Fruit fly (Drosophila melanogaster): ENCODE data around the gene CG33109.

CG33109 gene

dm6 chr3R:14221484-14221883 lies at the start of gene CG33109:
Gene CG33109, minus strand, starts transcription at chr3R:14221584.
- TF ChIP-seq CG8478 (optimal IDR thresholded peaks at IDR 0.05) (no peak), CTCF (optimal IDR thresholded peaks at IDR 0.05) (no peak)

- no peak for TF ChIP-seq CTCF (optimal IDR thresholded peaks at IDR 0.05)
- TF ChIP-seq CG8478 (optimal IDR thresholded peaks at IDR 0.05) = no peak
These were observed 40.7 kb upstream of the CG33109 start, which contains the start of the genes CG14839 and CG14841 for dm6 chr3R:14262087-14262486. Gene CG14839, plus strand, starts transcription at chr3R:14262387. Gene CG14841, minus strand, starts transcription at chr3R:14262418.

dm6 chr3R:14261113-14261512 lies 39.7 kb upstream of the CG33109 start, which contains the start of gene CG14840:
Gene CG14840, minus strand, starts transcription at chr3R:14261213.
- TF ChIP-seq CG8478 (optimal IDR thresholded peaks at IDR 0.05) (no peak), CTCF (optimal IDR thresholded peaks at IDR 0.05) (no peak)

- no peak for TF ChIP-seq CG8478 (optimal IDR thresholded peaks at IDR 0.05)
- no peak for TF ChIP-seq CTCF (optimal IDR thresholded peaks at IDR 0.05)
These were observed 38.4 kb upstream of the CG33109 start, which contains the start of gene MetRS-m for dm6 chr3R:14259821-14260220. Gene MetRS-m, minus strand, starts transcription at chr3R:14259991.

dm6 chr3R:14255808-14256207 lies 34.4 kb upstream of the CG33109 start, which contains the start of gene CG43179:
Gene CG43179, plus strand, starts transcription at chr3R:14256108.
- TF ChIP-seq CG8478 (optimal IDR thresholded peaks at IDR 0.05) (no peak), CTCF (optimal IDR thresholded peaks at IDR 0.05) (no peak)

- no peak for TF ChIP-seq CTCF (optimal IDR thresholded peaks at IDR 0.05)
- no peak for TF ChIP-seq CG8478 (optimal IDR thresholded peaks at IDR 0.05)
These were observed 24.0 kb upstream of the CG33109 start, which contains the start of gene CG9616 for dm6 chr3R:14245371-14245770. Gene CG9616, minus strand, starts transcription at chr3R:14245471.

dm6 chr3R:14244577-14244976 lies 23.2 kb upstream of the CG33109 start, which contains the start of gene CG43291:
Gene CG43291, minus strand, starts transcription at chr3R:14244677.
- TF ChIP-seq CG8478 (optimal IDR thresholded peaks at IDR 0.05) (no peak), CTCF (optimal IDR thresholded peaks at IDR 0.05) (no peak)

- TF ChIP-seq CG8478 (optimal IDR thresholded peaks at IDR 0.05) = no peak
- no peak for TF ChIP-seq CTCF (optimal IDR thresholded peaks at IDR 0.05)
These were observed 7.7 kb upstream of the CG33109 start, which contains the start of gene CG9624 for dm6 chr3R:14229045-14229444. Gene CG9624, minus strand, starts transcription at chr3R:14229145.

dm6 chr3R:14226662-14227061 lies 5.3 kb upstream of the CG33109 start, which contains the start of gene CG9631:
Gene CG9631, minus strand, starts transcription at chr3R:14226762.
- no peak for TF ChIP-seq CTCF (optimal IDR thresholded peaks at IDR 0.05)
- no peak for TF ChIP-seq CG8478 (optimal IDR thresholded peaks at IDR 0.05)

- TF ChIP-seq CG8478 (optimal IDR thresholded peaks at IDR 0.05) (no peak), CTCF (optimal IDR thresholded peaks at IDR 0.05) (no peak)
These were observed 2.8 kb upstream of the CG33109 start, which contains the start of gene Sp212 for dm6 chr3R:14224105-14224574. Gene Sp212, minus strand, starts transcription at chr3R:14224155.

dm6 chr3R:14220105-14220504 lies 1.3 kb downstream of the CG33109 start, which contains the start of gene CG31326:
Gene CG31326, minus strand, starts transcription at chr3R:14220205.
- TF ChIP-seq CG8478 (optimal IDR thresholded peaks at IDR 0.05) = no peak
- TF ChIP-seq CTCF (optimal IDR thresholded peaks at IDR 0.05) = no peak

dm6 chr3R:14217839-14218238 lies 3.5 kb downstream of the CG33109 start, which contains the start of gene CG9649:
Gene CG9649, minus strand, starts transcription at chr3R:14217882.
- TF ChIP-seq CTCF (optimal IDR thresholded peaks at IDR 0.05) (no peak), CG8478 (optimal IDR thresholded peaks at IDR 0.05) (no peak)

dm6 chr3R:14214776-14215175 lies 6.6 kb downstream of the CG33109 start, which contains the start of gene Dop1R1:
Gene Dop1R1, minus strand, starts transcription at chr3R:14214810.
- no peak for TF ChIP-seq CTCF (optimal IDR thresholded peaks at IDR 0.05)
- TF ChIP-seq CG8478 (optimal IDR thresholded peaks at IDR 0.05) = no peak
